Worm (Caenorhabditis elegans): ENCODE results near the gene irld-45.

irld-45 gene

ce11 chrV:1635859-1636258 is 12.2 kb upstream of the irld-45 start, which contains the start of gene str-222:
Gene str-222 (plus strand): TSS chrV:1636159.
- TF ChIP-seq lir-3 (tag; optimal IDR thresholded peaks at IDR 0.05): no peak
- no peak for TF ChIP-seq ceh-28 (tag; optimal IDR thresholded peaks at IDR 0.05)
- TF ChIP-seq nhr-6 (tag; optimal IDR thresholded peaks at IDR 0.05): no peak
- no peak for TF ChIP-seq unc-130 (GFP tag; optimal IDR thresholded peaks at IDR 0.05)
- no peak for TF ChIP-seq F10B5.3 (tag; optimal IDR thresholded peaks at IDR 0.05)

DNA sequence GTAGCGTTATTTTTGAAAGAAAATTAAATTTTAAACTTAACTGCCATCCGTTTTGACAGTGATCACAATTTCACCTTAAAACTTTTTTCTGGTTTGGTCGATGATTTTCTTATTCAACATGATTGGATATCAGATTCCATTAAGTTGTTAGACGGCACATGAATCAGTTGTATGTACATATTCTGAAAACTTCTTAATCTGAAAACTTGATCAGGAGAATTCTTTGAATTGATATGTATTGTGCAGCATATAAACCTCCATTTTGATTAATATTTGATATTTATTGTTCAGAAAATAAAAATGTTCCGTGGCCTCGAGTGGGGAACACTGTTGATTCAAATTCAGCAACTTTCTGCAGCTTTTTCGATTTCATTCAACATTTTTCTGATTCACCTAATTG is 8.1 kb upstream of the irld-45 start, which contains the start of gene str-221:
Gene str-221, plus strand, starts transcription at position 301 of the 400 bp plus-strand sequence.
- TF ChIP-seq egl-27 (tag; optimal IDR thresholded peaks at IDR 0.05) (no peak), dpl-1 (GFP tag; optimal IDR thresholded peaks at IDR 0.05) (no peak), snpc-4 (tag; optimal IDR thresholded peaks at IDR 0.05) (no peak), lim-7 (GFP tag; IDR thresholded peaks at IDR 0.05) (no peak), daf-12 (tag; optimal IDR thresholded peaks at IDR 0.05) (no peak), ama-1 (optimal IDR thresholded peaks at IDR 0.05) (no peak), mxl-2 (GFP tag; conservative IDR thresholded peaks at IDR 0.05) (no peak), daf-8 (GFP tag; IDR thresholded peaks at IDR 0.05) (no peak), nhr-237 (tag; optimal IDR thresholded peaks at IDR 0.05) (no peak), spr-1 (tag; optimal IDR thresholded peaks at IDR 0.05) (no peak), snpc-1.2 (GFP tag; IDR thresholded peaks at IDR 0.05) (no peak), hmg-1.1 (GFP tag; IDR thresholded peaks at IDR 0.05) (no peak), D1046.2 (GFP tag; IDR thresholded peaks at IDR 0.05) (no peak), jun-1 (tag; optimal IDR thresholded peaks at IDR 0.05) (no peak), lir-3 (tag; optimal IDR thresholded peaks at IDR 0.05) (no peak), ceh-32 (tag; optimal IDR thresholded peaks at IDR 0.05; ENCODE audit: poor library complexity) (no peak), ztf-11 (tag; optimal IDR thresholded peaks at IDR 0.05) (no peak), Y48G9A.11 (GFP tag; IDR thresholded peaks at IDR 0.05) (no peak), zip-2 (tag; optimal IDR thresholded peaks at IDR 0.05) (no peak)

DNA sequence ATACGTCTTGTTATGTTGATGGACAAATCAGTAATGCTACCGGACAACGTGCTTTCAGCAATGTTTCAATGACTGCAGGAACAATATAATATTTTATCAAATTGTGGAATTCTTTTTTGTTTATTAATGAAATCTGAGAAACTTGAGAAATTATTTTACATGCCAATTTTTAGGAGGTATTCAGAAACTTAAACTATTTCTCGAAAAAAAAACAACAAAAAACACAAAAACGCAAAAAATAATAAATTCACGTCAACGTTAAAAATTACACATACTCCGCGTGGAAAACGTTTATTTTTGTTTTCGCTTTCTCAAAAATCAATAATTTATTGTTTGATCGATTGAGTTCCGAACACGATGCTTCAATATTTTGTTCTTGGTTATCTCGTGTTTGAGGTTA is 5.9 kb upstream of the irld-45 start, which contains the start of gene Y46H3D.1:
Gene Y46H3D.1, plus strand, starts transcription at position 301 of the 400 bp plus-strand sequence.
- TF ChIP-seq snpc-1.2 (GFP tag; IDR thresholded peaks at IDR 0.05): no peak
- TF ChIP-seq sdz-12 (GFP tag; optimal IDR thresholded peaks at IDR 0.05): no peak
- TF ChIP-seq nhr-11 (tag; optimal IDR thresholded peaks at IDR 0.05): no peak
- no peak for TF ChIP-seq nhr-76 (tag; optimal IDR thresholded peaks at IDR 0.05)
- no peak for TF ChIP-seq ctbp-1 (GFP tag; IDR thresholded peaks at IDR 0.05)

DNA sequence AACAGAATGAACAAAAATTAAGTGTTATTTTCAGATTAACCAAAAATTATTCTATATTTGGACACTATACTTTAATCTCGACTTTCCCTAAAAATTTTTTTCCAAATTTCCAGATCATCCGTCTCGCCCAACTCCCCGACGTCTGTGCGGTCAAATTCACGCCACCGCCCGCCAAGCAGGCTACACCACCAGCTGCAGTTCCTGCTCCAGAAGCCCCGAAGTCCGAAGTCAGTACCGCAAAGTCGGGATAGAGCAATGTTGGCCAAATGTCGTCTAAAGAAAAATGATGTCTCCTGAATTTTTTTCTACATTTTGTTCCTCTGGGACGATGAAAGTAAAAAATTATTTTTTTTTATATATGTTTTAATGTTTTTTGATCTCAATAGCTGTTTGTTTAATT is 5.3 kb upstream of the irld-45 start:
- TF ChIP-seq zfp-3 (GFP tag; conservative IDR thresholded peaks at IDR 0.05) (no peak), F44E2.7 (GFP tag; IDR thresholded peaks at IDR 0.05) (peak; percentile 75; the same call in 1 of the 2 replicates), dmd-8 (GFP tag; IDR thresholded peaks at IDR 0.05) (0 out of 2 replicates have a peak, but pooled peaks have one; percentile 25)

- no peak for TF ChIP-seq unc-39 (tag; optimal IDR thresholded peaks at IDR 0.05)
- no peak for TF ChIP-seq F49E8.2 (tag; optimal IDR thresholded peaks at IDR 0.05; ENCODE audit: borderline replicate concordance)
- peak in 1 of 2 experiments; percentile 96 for TF ChIP-seq daf-16 (GFP tag; optimal IDR thresholded peaks at IDR 0.05)
- TF ChIP-seq daf-16 (tag; optimal IDR thresholded peaks at IDR 0.05): no peak
- TF ChIP-seq nhr-25 (tag; optimal IDR thresholded peaks at IDR 0.05; ENCODE audit: borderline replicate concordance, insufficient read depth): no peak
- TF ChIP-seq lin-15B (tag; optimal IDR thresholded peaks at IDR 0.05): no peak
Observed at ce11 chrV:1643886-1644285, 4.2 kb upstream of the irld-45 start, which contains the start of gene alh-2. Gene alh-2 (plus strand): TSS chrV:1644169.

Data from whole organism, L4 larva.